Worm (Caenorhabditis elegans): Measurements from ENCODE around the gene twk-49.

ce11 chrII:6448656-6449055, 50.3 kb downstream of the twk-49 start:
- no peak for TF ChIP-seq lsy-2 (tag; optimal IDR thresholded peaks at IDR 0.05)
- no peak for TF ChIP-seq lin-13 (tag; optimal IDR thresholded peaks at IDR 0.05)
- no peak for TF ChIP-seq M03D4.4 (tag; optimal IDR thresholded peaks at IDR 0.05)
- no peak for TF ChIP-seq nhr-76 (tag; optimal IDR thresholded peaks at IDR 0.05)
- no peak for TF ChIP-seq ham-2 (GFP tag; optimal IDR thresholded peaks at IDR 0.05)
- no peak for TF ChIP-seq unc-62 (GFP tag; optimal IDR thresholded peaks at IDR 0.05)
- no peak for TF ChIP-seq mls-2 (tag; optimal IDR thresholded peaks at IDR 0.05)
- no peak for TF ChIP-seq elt-1 (tag; optimal IDR thresholded peaks at IDR 0.05; ENCODE audit: borderline replicate concordance, insufficient read depth)
- TF ChIP-seq nhr-28 (tag; optimal IDR thresholded peaks at IDR 0.05): no peak
- TF ChIP-seq ces-1 (GFP tag; optimal IDR thresholded peaks at IDR 0.05): no peak
- no peak for TF ChIP-seq snpc-4 (tag; optimal IDR thresholded peaks at IDR 0.05)
- no peak for TF ChIP-seq nhr-237 (tag; optimal IDR thresholded peaks at IDR 0.05)

All from whole organism, mixed stage, embryonic.